Fruit fly (Drosophila melanogaster): Measurements from ENCODE around the gene Gr22c.

The Gr22c gene

dm6 chr2L:1791723-1792122 is at the start of gene Gr22c:
Gene Gr22c (minus strand): TSS chr2L:1791823.
- no peak for TF ChIP-seq CTCF (optimal IDR thresholded peaks at IDR 0.05)

- TF ChIP-seq CG8478 (optimal IDR thresholded peaks at IDR 0.05) (no peak), CTCF (optimal IDR thresholded peaks at IDR 0.05) (no peak)
These were observed 47.4 kb upstream of the Gr22c start for dm6 chr2L:1839019-1839418.

- no peak for TF ChIP-seq CTCF (optimal IDR thresholded peaks at IDR 0.05)
- TF ChIP-seq CG8478 (optimal IDR thresholded peaks at IDR 0.05): no peak
These were observed 46.2 kb upstream of the Gr22c start for dm6 chr2L:1837717-1838368.

dm6 chr2L:1836238-1836637 is 44.6 kb upstream of the Gr22c start, which contains the start of gene wry:
Gene wry (plus strand): TSS chr2L:1836538.
- TF ChIP-seq CTCF (optimal IDR thresholded peaks at IDR 0.05) (no peak), CG8478 (optimal IDR thresholded peaks at IDR 0.05) (no peak)

dm6 chr2L:1832465-1832864 is 40.8 kb upstream of the Gr22c start, which contains the start of gene c-cup:
Gene c-cup (minus strand): TSS chr2L:1832565.
- TF ChIP-seq CTCF (optimal IDR thresholded peaks at IDR 0.05) (no peak), CG8478 (optimal IDR thresholded peaks at IDR 0.05) (no peak)

- TF ChIP-seq CG8478 (optimal IDR thresholded peaks at IDR 0.05) (no peak), CTCF (optimal IDR thresholded peaks at IDR 0.05) (no peak)
These were observed 36.7 kb upstream of the Gr22c start for dm6 chr2L:1828282-1828681.

- TF ChIP-seq CTCF (optimal IDR thresholded peaks at IDR 0.05) (no peak), CG8478 (optimal IDR thresholded peaks at IDR 0.05) (no peak)
These were observed 34.8 kb upstream of the Gr22c start, which contains the start of gene CG31664 for dm6 chr2L:1826400-1826799. Gene CG31664 (minus strand): TSS chr2L:1826500.

dm6 chr2L:1823231-1823630 is 31.6 kb upstream of the Gr22c start, which contains the start of gene CG31933:
Gene CG31933 (minus strand): TSS chr2L:1823331.
- TF ChIP-seq CTCF (optimal IDR thresholded peaks at IDR 0.05): no peak
- TF ChIP-seq CG8478 (optimal IDR thresholded peaks at IDR 0.05): no peak

- TF ChIP-seq CTCF (optimal IDR thresholded peaks at IDR 0.05) (no peak), CG8478 (optimal IDR thresholded peaks at IDR 0.05) (no peak)
These were observed 3.2 kb upstream of the Gr22c start, which contains the start of gene Gr22a for dm6 chr2L:1794817-1795216. Gene Gr22a (minus strand): TSS chr2L:1794917.

dm6 chr2L:1793168-1793567 is 1.5 kb upstream of the Gr22c start, which contains the start of gene Gr22b:
Gene Gr22b (minus strand): TSS chr2L:1793268.
- no peak for TF ChIP-seq CG8478 (optimal IDR thresholded peaks at IDR 0.05)
- TF ChIP-seq CTCF (optimal IDR thresholded peaks at IDR 0.05): no peak

dm6 chr2L:1790261-1790660 is 1.4 kb downstream of the Gr22c start, which contains the start of gene Gr22d:
Gene Gr22d (minus strand): TSS chr2L:1790361.
- no peak for TF ChIP-seq CTCF (optimal IDR thresholded peaks at IDR 0.05)
- TF ChIP-seq CG8478 (optimal IDR thresholded peaks at IDR 0.05): no peak

- TF ChIP-seq CG8478 (optimal IDR thresholded peaks at IDR 0.05) (no peak), CTCF (optimal IDR thresholded peaks at IDR 0.05) (no peak)
These were observed 3.7 kb downstream of the Gr22c start for dm6 chr2L:1787929-1788328.

dm6 chr2L:1783762-1784161 is 7.9 kb downstream of the Gr22c start, which contains the start of gene Gr22e:
Gene Gr22e (plus strand): TSS chr2L:1784062.
- no peak for TF ChIP-seq CG8478 (optimal IDR thresholded peaks at IDR 0.05)
- TF ChIP-seq CTCF (optimal IDR thresholded peaks at IDR 0.05): no peak

dm6 chr2L:1758853-1759252 is 32.8 kb downstream of the Gr22c start, which contains the start of gene CG17650:
Gene CG17650 (minus strand): TSS chr2L:1759093.
- TF ChIP-seq CG8478 (optimal IDR thresholded peaks at IDR 0.05) (no peak), CTCF (optimal IDR thresholded peaks at IDR 0.05) (no peak)

- TF ChIP-seq CTCF (optimal IDR thresholded peaks at IDR 0.05) (no peak), CG8478 (optimal IDR thresholded peaks at IDR 0.05) (no peak)
These were observed 35.3 kb downstream of the Gr22c start, which contains the start of gene Gr22f for dm6 chr2L:1756351-1756750. Gene Gr22f (minus strand): TSS chr2L:1756451.

- TF ChIP-seq CTCF (optimal IDR thresholded peaks at IDR 0.05): no peak
- no peak for TF ChIP-seq CG8478 (optimal IDR thresholded peaks at IDR 0.05)
These were observed 39.7 kb downstream of the Gr22c start, which contains the start of the genes CG17712 and CG17648 for dm6 chr2L:1751953-1752352. Gene CG17712 (minus strand): TSS chr2L:1752122. Gene CG17648 (plus strand): TSS chr2L:1752308.

Data from S2 (cell line).